Worm (Caenorhabditis elegans) whole organism, young adult: Measurements from ENCODE around the gene mlck-1.

Source experiments
- D2030.7 ChIP-seq: fragments of 200-800 bp; sonication (Bioruptor generic); IDR thresholded peaks from 2 replicates; pipeline ENCODE4 v1.3.6; 2022; ENCODE audit warnings: missing genetic modification reagents, missing genetic modification characterization, missing compliant biosample characterization
- F23B12.7 ChIP-seq: sonication (generic microtip); optimal IDR thresholded peaks from 2 replicates; lab custom pipeline; 2017; ENCODE audit warnings: missing genetic modification characterization, mild to moderate bottlenecking, missing compliant biosample characterization, antibody characterized with exemption, moderate library complexity; ENCODE audit not compliant: insufficient read depth
- F49E8.2 ChIP-seq: sonication (generic microtip); optimal IDR thresholded peaks from 3 replicates; lab custom pipeline; 2017; ENCODE audit warnings: missing genetic modification characterization, mild to moderate bottlenecking, missing compliant biosample characterization, antibody characterized with exemption, moderate library complexity; ENCODE audit not compliant: insufficient read depth
- K11D2.4 ChIP-seq: fragments of 200-800 bp; sonication (Bioruptor generic); IDR thresholded peaks from 2 replicates; pipeline ENCODE4 v1.3.6; 2022; ENCODE audit warnings: missing genetic modification reagents, missing genetic modification characterization, missing compliant biosample characterization
- Y53F4B.3 ChIP-seq: fragments of 200-800 bp; sonication (Bioruptor generic); IDR thresholded peaks from 2 replicates; pipeline ENCODE4 v1.3.6; 2022; ENCODE audit warnings: missing genetic modification reagents, missing genetic modification characterization, missing compliant biosample characterization
- Y56A3A.18 ChIP-seq: fragments of 200-800 bp; sonication (Bioruptor generic); IDR thresholded peaks from 2 replicates; pipeline ENCODE4 v1.3.6; 2022; ENCODE audit warnings: missing genetic modification reagents, missing genetic modification characterization, missing compliant biosample characterization
- atf-7 ChIP-seq: sonication (generic microtip); optimal IDR thresholded peaks from 2 replicates; lab custom pipeline; 2017; ENCODE audit warnings: mild to moderate bottlenecking, missing genetic modification characterization, missing compliant biosample characterization
- attf-6 ChIP-seq: fragments of 200-800 bp; sonication (Bioruptor generic); IDR thresholded peaks from 2 replicates; pipeline ENCODE4 v1.3.6; 2022; ENCODE audit warnings: missing genetic modification reagents, missing genetic modification characterization, missing compliant biosample characterization
- bed-1 ChIP-seq: fragments of 200-800 bp; sonication (Bioruptor generic); IDR thresholded peaks from 2 replicates; pipeline ENCODE4 v1.3.6; 2022; ENCODE audit warnings: missing genetic modification reagents, missing genetic modification characterization, missing compliant biosample characterization
- ceh-91 ChIP-seq: fragments of 200-800 bp; sonication (Bioruptor generic); IDR thresholded peaks from 2 replicates; pipeline ENCODE4 v1.3.6; 2022; ENCODE audit warnings: missing genetic modification reagents, missing genetic modification characterization, missing compliant biosample characterization
- dox-1 ChIP-seq: fragments of 200-800 bp; sonication (Bioruptor generic); IDR thresholded peaks from 2 replicates; pipeline ENCODE4 v1.3.6; 2022; ENCODE audit warnings: missing genetic modification reagents, missing genetic modification characterization, missing compliant biosample characterization
- dpff-1 ChIP-seq: sonication (generic microtip); optimal IDR thresholded peaks from 2 replicates; lab custom pipeline; 2017; ENCODE audit warnings: mild to moderate bottlenecking, missing genetic modification characterization, missing compliant biosample characterization
- dpl-1 ChIP-seq: fragments of 150-350 bp; optimal IDR thresholded peaks from 2 replicates; lab custom pipeline; 2014; ENCODE audit warnings: missing biosample characterization, missing genetic modification reagents, missing genetic modification characterization
- efl-1 ChIP-seq: fragments of 150-350 bp; optimal IDR thresholded peaks from 2 replicates; lab custom pipeline; 2014; ENCODE audit warnings: missing biosample characterization, missing genetic modification reagents, missing genetic modification characterization
- ekl-4 ChIP-seq: fragments of 200-800 bp; sonication (Bioruptor generic); IDR thresholded peaks from 2 replicates; pipeline ENCODE4 v1.3.6; 2022; ENCODE audit warnings: missing genetic modification reagents, missing genetic modification characterization, missing compliant biosample characterization
- him-1 ChIP-seq: sonication (generic microtip); optimal IDR thresholded peaks from 2 replicates; lab custom pipeline; 2016; ENCODE audit warnings: missing genotype, missing genetic modification reagents, missing genetic modification characterization, missing compliant biosample characterization
- hmg-1.2 ChIP-seq: fragments of 200-800 bp; sonication (Bioruptor generic); IDR thresholded peaks from 2 replicates; pipeline ENCODE4 v1.3.6; 2022; ENCODE audit warnings: missing genetic modification reagents, missing genetic modification characterization, missing compliant biosample characterization
- hsf-1 ChIP-seq: fragments of 200-800 bp; sonication (Bioruptor generic); IDR thresholded peaks from 2 replicates; pipeline ENCODE4 v1.3.6; 2022; ENCODE audit warnings: missing genetic modification reagents, missing genetic modification characterization, missing compliant biosample characterization
- lag-1 ChIP-seq: fragments of 200-800 bp; sonication (Bioruptor generic); IDR thresholded peaks from 2 replicates; pipeline ENCODE4 v1.3.6; 2022; ENCODE audit warnings: missing genetic modification reagents, missing genetic modification characterization, missing compliant biosample characterization
- let-607 ChIP-seq, 2 experiments: fragments of 200-800 bp in 1 of 2; sonication (Bioruptor generic) in 1 of 2; sonication (generic microtip) in 1 of 2; optimal IDR thresholded peaks; 2 replicates each; lab custom pipeline; 2016 to 2018; ENCODE audit warnings: mild to moderate bottlenecking in 2 of 2, missing compliant biosample characterization in 2 of 2, missing genetic modification characterization in 2 of 2, moderate library complexity in 2 of 2, missing genotype in 1 of 2
- lin-26 ChIP-seq: fragments of 200-800 bp; sonication (Bioruptor generic); IDR thresholded peaks from 2 replicates; pipeline ENCODE4 v1.3.6; 2022; ENCODE audit warnings: missing genetic modification reagents, missing genetic modification characterization, missing compliant biosample characterization
- lin-35 ChIP-seq, 3 experiments: fragments of 150-350 bp in 2 of 3; sonication (generic microtip) in 1 of 3; optimal IDR thresholded peaks; 2 replicates each; lab custom pipeline; 2014 to 2018; ENCODE audit warnings: missing biosample characterization in 3 of 3, missing genetic modification characterization in 3 of 3, missing genetic modification reagents in 3 of 3
- lir-1 ChIP-seq: fragments of 200-800 bp; sonication (Bioruptor generic); conservative IDR thresholded peaks from 2 replicates; pipeline ENCODE4 v1.3.6; 2022; ENCODE audit warnings: missing genetic modification reagents, missing genetic modification characterization, missing compliant biosample characterization
- madf-10 ChIP-seq: sonication (generic microtip); optimal IDR thresholded peaks from 2 replicates; lab custom pipeline; 2016; ENCODE audit warnings: mild to moderate bottlenecking, missing genetic modification characterization, missing compliant biosample characterization
- mxl-1 ChIP-seq: sonication (generic microtip); optimal IDR thresholded peaks from 2 replicates; lab custom pipeline; 2016; ENCODE audit warnings: missing genetic modification characterization, missing compliant biosample characterization
- nfya-2 ChIP-seq: fragments of 200-800 bp; sonication (Bioruptor generic); IDR thresholded peaks from 2 replicates; pipeline ENCODE4 v1.3.6; 2022; ENCODE audit warnings: missing genetic modification reagents, missing genetic modification characterization, missing compliant biosample characterization
- nhr-179 ChIP-seq: sonication (generic microtip); optimal IDR thresholded peaks from 2 replicates; lab custom pipeline; 2016; ENCODE audit warnings: mild to moderate bottlenecking, missing genetic modification characterization, missing compliant biosample characterization
- nhr-27 ChIP-seq: fragments of 200-800 bp; sonication (Bioruptor generic); optimal IDR thresholded peaks from 2 replicates; lab custom pipeline; 2018; ENCODE audit warnings: mild to moderate bottlenecking, missing genetic modification characterization, moderate library complexity, missing compliant biosample characterization
- nhr-80 ChIP-seq: sonication (generic microtip); optimal IDR thresholded peaks from 2 replicates; lab custom pipeline; 2016; ENCODE audit warnings: missing genetic modification characterization, missing compliant biosample characterization
- repo-1 ChIP-seq: sonication (generic microtip); optimal IDR thresholded peaks from 2 replicates; lab custom pipeline; 2017; ENCODE audit warnings: mild to moderate bottlenecking, missing genetic modification characterization, missing compliant biosample characterization
- snpc-3.4 ChIP-seq: sonication (generic microtip); optimal IDR thresholded peaks from 2 replicates; lab custom pipeline; 2017; ENCODE audit warnings: missing genetic modification characterization, mild to moderate bottlenecking, missing compliant biosample characterization, antibody characterized with exemption, moderate library complexity, missing genotype, missing genetic modification reagents
- somi-1 ChIP-seq: fragments of 200-800 bp; sonication (Bioruptor generic); optimal IDR thresholded peaks from 2 replicates; lab custom pipeline; 2018; ENCODE audit warnings: mild to moderate bottlenecking, missing genetic modification characterization, missing compliant biosample characterization
- zfh-2 ChIP-seq: fragments of 200-800 bp; sonication (Bioruptor generic); conservative IDR thresholded peaks from 2 replicates; pipeline ENCODE4 v1.3.6; 2022; ENCODE audit warnings: missing genetic modification reagents, missing genetic modification characterization, missing compliant biosample characterization
- ztf-6 ChIP-seq: fragments of 200-800 bp; sonication (Bioruptor generic); IDR thresholded peaks from 2 replicates; pipeline ENCODE4 v1.3.6; 2022; ENCODE audit warnings: missing genetic modification reagents, missing genetic modification characterization, missing compliant biosample characterization

mlck-1 gene

DNA sequence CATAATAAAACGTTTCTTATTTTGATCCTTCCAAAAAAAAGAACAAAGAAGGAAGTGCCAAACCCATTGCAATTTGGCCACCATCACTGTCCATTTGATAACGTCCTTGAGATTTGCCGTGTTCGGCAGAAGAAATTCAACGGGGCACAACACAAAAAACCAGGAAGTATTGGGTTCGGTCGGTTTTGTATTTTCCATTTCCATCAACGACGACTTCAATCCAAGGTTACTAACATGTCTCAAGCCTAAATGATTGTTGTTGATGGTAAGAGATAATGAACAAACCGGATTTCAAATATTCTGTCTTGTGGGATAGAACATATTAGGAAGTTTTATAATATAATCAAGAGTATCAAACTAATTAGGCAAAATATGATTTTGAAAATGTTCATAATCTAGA, 6.7 kb upstream of the mlck-1 start:
- TF ChIP-seq atf-7 = no peak
- no peak for TF ChIP-seq snpc-3.4 (tag; lab: Kevin White, UChicago)
- TF ChIP-seq lin-35 (GFP tag; optimal IDR thresholded peaks at IDR 0.05; lab: Kevin White, UChicago) = no peak
- TF ChIP-seq lag-1 (GFP tag; lab: Robert Waterston, UW) = no peak
- no peak for TF ChIP-seq ztf-6 (GFP tag; lab: Robert Waterston, UW)
- TF ChIP-seq hsf-1 (GFP tag; lab: Robert Waterston, UW) = no peak
- TF ChIP-seq attf-6 (GFP tag; lab: Robert Waterston, UW) = no peak

DNA sequence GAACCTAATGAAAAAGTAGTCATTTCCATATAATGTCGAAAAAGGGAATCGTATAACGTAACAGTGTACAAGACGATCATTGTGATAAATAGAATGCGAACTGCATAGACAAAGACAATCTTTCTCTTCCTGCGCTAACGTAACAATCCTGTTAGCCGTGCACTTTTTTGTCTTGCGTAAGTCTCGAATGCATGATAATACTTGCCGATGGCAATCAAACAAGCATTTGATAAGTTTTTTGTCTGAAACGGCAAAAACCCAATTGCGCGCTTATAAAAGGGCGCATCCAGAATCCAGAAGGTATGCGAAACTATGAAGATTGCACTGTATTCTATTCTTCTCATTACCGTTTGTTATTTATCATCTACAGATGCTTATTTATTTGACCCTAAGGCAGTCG, 5.4 kb upstream of the mlck-1 start, which contains the start of gene dao-4:
Gene dao-4 (plus strand): TSS at position 301 of the 400 bp plus-strand sequence.
- TF ChIP-seq lir-1 (GFP tag; lab: Robert Waterston, UW) (no peak), nfya-2 (GFP tag; lab: Robert Waterston, UW) (no peak), dpl-1 (GFP tag; lab: Kevin White, UChicago) (no peak), lin-26 (no peak), repo-1 (tag; lab: Kevin White, UChicago) (no peak), Y56A3A.18 (GFP tag; lab: Robert Waterston, UW) (no peak), ekl-4 (no peak), D2030.7 (GFP tag; lab: Robert Waterston, UW) (no peak), ceh-91 (GFP tag; lab: Robert Waterston, UW) (no peak), somi-1 (no peak), dox-1 (GFP tag; lab: Robert Waterston, UW) (no peak), zfh-2 (GFP tag; lab: Robert Waterston, UW) (no peak), dpff-1 (tag; lab: Kevin White, UChicago) (no peak), Y53F4B.3 (GFP tag; lab: Robert Waterston, UW) (no peak), let-607 (tag; optimal IDR thresholded peaks at IDR 0.05; lab: Kevin White, UChicago) (no peak), F23B12.7 (no peak), nhr-179 (tag; lab: Kevin White, UChicago) (no peak), bed-1 (no peak), F49E8.2 (tag; lab: Kevin White, UChicago) (no peak), mxl-1 (tag; lab: Kevin White, UChicago) (no peak)

- TF ChIP-seq madf-10 (tag; lab: Kevin White, UChicago) = no peak
- peak; percentile 66; the same call in 1 of the 2 replicates for TF ChIP-seq hmg-1.2 (GFP tag; lab: Robert Waterston, UW)
- no peak for TF ChIP-seq him-1
- peak; percentile 83 for TF ChIP-seq nhr-80 (tag; lab: Kevin White, UChicago)
Observed at ce11 chrX:10074233-10074632, 4.6 kb upstream of the mlck-1 start, which contains the start of gene ZC373.5. Gene ZC373.5, minus strand, starts transcription at chrX:10074391.

ce11 chrX:10068468-10068867, 1.1 kb downstream of the mlck-1 start:
- TF ChIP-seq K11D2.4 (GFP tag; lab: Robert Waterston, UW) (0 out of 2 replicates have a peak, but pooled peaks have one; percentile 48), nhr-27 (tag; lab: Kevin White, UChicago) (no peak), bed-1 (no peak), efl-1 (GFP tag; lab: Kevin White, UChicago) (no peak)
